Worm (Caenorhabditis elegans): ENCODE results near the gene T14G8.2.

ce11 chrX:12862509-12862908 lies 4.7 kb downstream of the T14G8.2 start, which contains the start of gene T14G8.6:
- TF ChIP-seq nhr-11 (tag; optimal IDR thresholded peaks at IDR 0.05): no peak
- no peak for TF ChIP-seq aly-2 (tag; optimal IDR thresholded peaks at IDR 0.05)
- no peak for TF ChIP-seq nhr-76 (tag; optimal IDR thresholded peaks at IDR 0.05)
- TF ChIP-seq elt-2 (tag; optimal IDR thresholded peaks at IDR 0.05): no peak
- no peak for TF ChIP-seq nhr-85 (tag)
- TF ChIP-seq snpc-4 (tag; optimal IDR thresholded peaks at IDR 0.05): no peak
- no peak for TF ChIP-seq mdl-1 (tag; optimal IDR thresholded peaks at IDR 0.05)
